Worm (Caenorhabditis elegans): ENCODE results near the gene F41B5.1.
A peak's percentile ranks its signal among the peaks of the same experiment; 100 is the strongest.

DNA sequence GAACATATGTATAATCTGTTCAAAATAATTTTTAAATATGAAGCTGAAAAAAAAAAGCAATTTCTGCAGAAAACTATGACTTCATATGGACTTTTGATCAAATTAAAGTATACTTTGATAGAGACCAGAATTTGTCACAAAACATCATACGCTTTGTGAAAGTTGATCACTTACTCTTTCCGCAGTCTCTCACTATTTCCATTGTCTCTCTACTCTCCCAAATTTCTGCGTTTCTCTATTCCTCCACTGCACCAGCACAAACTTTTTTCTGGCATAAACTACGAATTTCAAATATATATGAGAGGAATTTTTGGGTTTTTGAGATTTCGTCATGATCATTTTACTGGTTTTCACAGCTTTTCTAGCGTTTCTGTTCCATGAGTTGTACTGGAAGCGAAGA lies 19.5 kb upstream of the F41B5.1 start, which contains the start of gene cyp-33C4:
- TF ChIP-seq lin-13 (GFP tag; optimal IDR thresholded peaks at IDR 0.05): no peak
- no peak for TF ChIP-seq Y116A8C.19 (tag; optimal IDR thresholded peaks at IDR 0.05; ENCODE audit: borderline replicate concordance)
- no peak for TF ChIP-seq aly-2 (tag; optimal IDR thresholded peaks at IDR 0.05)
- no peak for TF ChIP-seq C34B4.2 (tag; optimal IDR thresholded peaks at IDR 0.05)
- TF ChIP-seq sox-4 (tag; optimal IDR thresholded peaks at IDR 0.05): no peak
- TF ChIP-seq elt-2 (tag; optimal IDR thresholded peaks at IDR 0.05): peak; percentile 18
- TF ChIP-seq nhr-12 (tag; optimal IDR thresholded peaks at IDR 0.05): no peak
- peak; percentile 80 for TF ChIP-seq blmp-1 (tag; optimal IDR thresholded peaks at IDR 0.05)
